Fruit fly (Drosophila melanogaster) whole organism: Measurements from ENCODE around the gene Tim8.

Experiments used
- Dll ChIP-seq: fragments of >200 bp; optimal IDR thresholded peaks from 2 replicates; lab custom pipeline; 2017
- psq ChIP-seq: fragments of >200 bp; optimal IDR thresholded peaks from 2 replicates; lab custom pipeline; 2017
- usp ChIP-seq: fragments of >200 bp; optimal IDR thresholded peaks from 2 replicates; lab custom pipeline; 2017; ENCODE audit warnings: missing biosample characterization, missing genetic modification characterization, mixed read lengths

DNA sequence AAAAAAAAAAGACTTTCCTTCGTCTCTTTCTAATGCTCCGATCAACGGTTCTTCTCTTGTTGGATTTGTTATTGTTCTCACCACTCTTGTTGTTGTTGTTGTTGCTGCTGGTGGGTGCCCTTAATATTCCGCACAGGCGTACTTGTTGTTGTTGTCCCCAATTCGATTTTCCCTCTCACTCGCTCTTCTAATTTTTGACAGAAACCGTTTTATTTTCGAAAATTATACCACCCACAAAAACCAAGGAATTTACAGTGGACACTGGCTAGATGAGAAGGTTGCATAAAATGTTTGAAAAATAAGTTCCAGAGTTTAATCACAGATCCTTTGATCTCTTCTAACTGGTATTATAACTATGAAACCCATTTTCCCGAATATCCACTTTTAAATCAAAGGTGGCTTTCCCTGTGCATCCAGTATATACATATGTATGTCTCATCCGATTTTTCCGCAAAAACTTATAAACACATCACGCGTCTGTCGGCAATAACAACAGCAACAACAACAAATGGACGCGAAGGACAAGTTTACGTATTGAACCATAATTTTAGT lies 23.2 kb downstream of the Tim8 start:
- TF ChIP-seq usp (no peak), Dll (lab: Kevin White, UChicago) (no peak), psq (lab: Kevin White, UChicago) (no peak)
